Fruit fly (Drosophila melanogaster): ENCODE data around the gene CG17260.
A peak's percentile ranks its signal among the peaks of the same experiment; 100 is the strongest.

CG17260 gene

dm6 chr2L:3086290-3086876 is 49.4 kb downstream of the CG17260 start (continued):
- TF ChIP-seq z (GFP tag; IDR thresholded peaks at IDR 0.05) (no peak), Atf3 (GFP tag; optimal IDR thresholded peaks at IDR 0.05) (no peak), trh (GFP tag; optimal IDR thresholded peaks at IDR 0.05) (no peak), CG32767 (GFP tag; IDR thresholded peaks at IDR 0.05) (no peak; the same call in 1 of the 2 replicates), Lhr (GFP tag; optimal IDR thresholded peaks at IDR 0.05) (no peak), prd (optimal IDR thresholded peaks at IDR 0.05) (no peak), prd (GFP tag; IDR thresholded peaks at IDR 0.05) (peak; percentile 64; the same call in 2 of the 3 replicates), sim (GFP tag; IDR thresholded peaks at IDR 0.05) (no peak), CG6854 (GFP tag; optimal IDR thresholded peaks at IDR 0.05) (peak; percentile 67), Ada2b (GFP tag; IDR thresholded peaks at IDR 0.05) (peak; percentile 59), tin (GFP tag; optimal IDR thresholded peaks at IDR 0.05) (peak; percentile 44), bsh (GFP tag; optimal IDR thresholded peaks at IDR 0.05) (peak in 1 of 2 experiments; percentile 65), so (GFP tag; IDR thresholded peaks at IDR 0.05) (peak; percentile 65; the same call in 2 of the 3 replicates), CG16779 (GFP tag; IDR thresholded peaks at IDR 0.05) (no peak), stwl (tag; optimal IDR thresholded peaks at IDR 0.05) (no peak), Dip3 (GFP tag; optimal IDR thresholded peaks at IDR 0.05) (peak; percentile 42), btn (GFP tag; optimal IDR thresholded peaks at IDR 0.05) (no peak), CG12071 (GFP tag; optimal IDR thresholded peaks at IDR 0.05) (peak; percentile 26), D19A (tag; optimal IDR thresholded peaks at IDR 0.05) (peak; percentile 56), CG4854 (GFP tag; optimal IDR thresholded peaks at IDR 0.05) (peak; percentile 44), CG14667 (GFP tag; IDR thresholded peaks at IDR 0.05) (peak; percentile 66), CG17612 (GFP tag; IDR thresholded peaks at IDR 0.05) (0 out of 2 replicates have a peak, but pooled peaks have one; percentile 44), al (GFP tag; IDR thresholded peaks at IDR 0.05) (peak; percentile 71; the same call in 1 of the 2 replicates), crc (GFP tag; optimal IDR thresholded peaks at IDR 0.05) (peak; percentile 6), CG12659 (GFP tag; optimal IDR thresholded peaks at IDR 0.05) (peak; percentile 77), grau (tag; optimal IDR thresholded peaks at IDR 0.05) (peak; percentile 83), CG6654 (GFP tag; optimal IDR thresholded peaks at IDR 0.05) (no peak), danr (GFP tag; IDR thresholded peaks at IDR 0.05) (0 out of 2 replicates have a peak, but pooled peaks have one; percentile 13), CG11560 (tag; IDR thresholded peaks at IDR 0.05) (no peak), HLH4C (GFP tag; IDR thresholded peaks at IDR 0.05; ENCODE audit: partially characterized antibody) (no peak), CG15269 (tag; optimal IDR thresholded peaks at IDR 0.05) (peak; percentile 86), CG1529 (GFP tag; optimal IDR thresholded peaks at IDR 0.05) (no peak), CG17912 (GFP tag; optimal IDR thresholded peaks at IDR 0.05) (no peak), lilli (GFP tag; optimal IDR thresholded peaks at IDR 0.05) (peak; percentile 75), CG1602 (GFP tag; optimal IDR thresholded peaks at IDR 0.05) (peak; percentile 10), B-H2 (GFP tag; optimal IDR thresholded peaks at IDR 0.05) (no peak), CG2678 (tag; optimal IDR thresholded peaks at IDR 0.05) (peak; percentile 86), CG16813 (GFP tag; IDR thresholded peaks at IDR 0.05; ENCODE audit: partially characterized antibody) (no peak), dan (GFP tag; IDR thresholded peaks at IDR 0.05) (no peak), dmrt99B (tag; optimal IDR thresholded peaks at IDR 0.05) (peak; percentile 82), grn (GFP tag; optimal IDR thresholded peaks at IDR 0.05) (no peak), maf-S (GFP tag; optimal IDR thresholded peaks at IDR 0.05) (peak; percentile 31), eyg (GFP tag; optimal IDR thresholded peaks at IDR 0.05) (peak; percentile 19), CG18262 (tag; optimal IDR thresholded peaks at IDR 0.05) (peak; percentile 64), CG31224 (GFP tag; IDR thresholded peaks at IDR 0.05) (peak; percentile 67), CG33557 (GFP tag; optimal IDR thresholded peaks at IDR 0.05) (no peak), CG31365 (tag; optimal IDR thresholded peaks at IDR 0.05) (no peak), CG9876 (GFP tag; optimal IDR thresholded peaks at IDR 0.05) (no peak), YL-1 (GFP tag; optimal IDR thresholded peaks at IDR 0.05) (no peak), ase (GFP tag; IDR thresholded peaks at IDR 0.05) (peak; percentile 24; the same call in 1 of the 3 replicates), sima (GFP tag; optimal IDR thresholded peaks at IDR 0.05) (no peak)

Measured in whole organism, embryonic.